Fruit fly (Drosophila melanogaster) whole organism, prepupa: ENCODE measurements around the gene CG6845.

ENCODE experiments used
- CG10631 ChIP-seq: fragments of 200-800 bp; sonication (Bioruptor generic); optimal IDR thresholded peaks from 2 replicates; lab custom pipeline; 2016; ENCODE audit warnings: missing biosample characterization, missing genetic modification characterization
- CG6854 ChIP-seq: fragments of 200-800 bp; sonication (Bioruptor generic); optimal IDR thresholded peaks from 2 replicates; lab custom pipeline; 2017; ENCODE audit warnings: missing biosample characterization, mild to moderate bottlenecking, missing genetic modification characterization
- OdsH ChIP-seq: fragments of 200-800 bp; sonication (Bioruptor generic); optimal IDR thresholded peaks from 3 replicates; lab custom pipeline; 2016; ENCODE audit warnings: missing biosample characterization, missing genetic modification characterization

dm6 chr3L:109058-109457 lies 37.2 kb upstream of the CG6845 start:
- TF ChIP-seq CG6854 = no peak
- no peak for TF ChIP-seq CG10631 (GFP tag; lab: Kevin White, UChicago)
- TF ChIP-seq OdsH (GFP tag; lab: Kevin White, UChicago) = no peak
